Worm (Caenorhabditis elegans) whole organism, midembryonic: ENCODE data around the gene kup-1.

Experiments used
- T22C8.4 ChIP-seq: fragments of 200-800 bp; sonication (Bioruptor generic); IDR thresholded peaks from 2 replicates; pipeline ENCODE4 v1.3.6; 2022; ENCODE audit warnings: missing genetic modification characterization, missing compliant biosample characterization
- cog-1 ChIP-seq: sonication (generic microtip); optimal IDR thresholded peaks from 2 replicates; lab custom pipeline; 2016; ENCODE audit warnings: missing genetic modification characterization, missing compliant biosample characterization
- flt-1 ChIP-seq: fragments of 200-800 bp; sonication (Bioruptor generic); IDR thresholded peaks from 2 replicates; pipeline ENCODE4 v1.3.6; 2022; ENCODE audit warnings: missing genetic modification characterization, missing compliant biosample characterization
- klf-2 ChIP-seq: fragments of 200-800 bp; sonication (Bioruptor generic); conservative IDR thresholded peaks from 2 replicates; pipeline ENCODE4 v1.3.6; 2022; ENCODE audit warnings: missing genetic modification reagents, missing genetic modification characterization, missing compliant biosample characterization
- med-1 ChIP-seq: sonication (generic microtip); optimal IDR thresholded peaks from 2 replicates; lab custom pipeline; 2017; ENCODE audit warnings: missing genetic modification characterization, mild to moderate bottlenecking, missing compliant biosample characterization, antibody characterized with exemption, missing genetic modification reagents; ENCODE audit not compliant: insufficient read depth
- ref-1 ChIP-seq: fragments of 200-800 bp; sonication (Bioruptor generic); conservative IDR thresholded peaks from 2 replicates; pipeline ENCODE4 v1.3.6; 2022; ENCODE audit warnings: missing genetic modification reagents, missing genetic modification characterization, missing compliant biosample characterization
- tab-1 ChIP-seq: fragments of 200-800 bp; sonication (Bioruptor generic); IDR thresholded peaks from 2 replicates; pipeline ENCODE4 v1.3.6; 2022; ENCODE audit warnings: missing genetic modification characterization, missing compliant biosample characterization
- ztf-23 ChIP-seq: fragments of 200-800 bp; sonication (Bioruptor generic); IDR thresholded peaks from 2 replicates; pipeline ENCODE4 v1.3.6; 2022; ENCODE audit warnings: missing genetic modification reagents, missing genetic modification characterization, missing compliant biosample characterization
- ztf-29 ChIP-seq: fragments of 200-800 bp; sonication (Bioruptor generic); IDR thresholded peaks from 2 replicates; pipeline ENCODE4 v1.3.6; 2022; ENCODE audit warnings: missing genetic modification reagents, missing genetic modification characterization, missing compliant biosample characterization

kup-1 gene

DNA sequence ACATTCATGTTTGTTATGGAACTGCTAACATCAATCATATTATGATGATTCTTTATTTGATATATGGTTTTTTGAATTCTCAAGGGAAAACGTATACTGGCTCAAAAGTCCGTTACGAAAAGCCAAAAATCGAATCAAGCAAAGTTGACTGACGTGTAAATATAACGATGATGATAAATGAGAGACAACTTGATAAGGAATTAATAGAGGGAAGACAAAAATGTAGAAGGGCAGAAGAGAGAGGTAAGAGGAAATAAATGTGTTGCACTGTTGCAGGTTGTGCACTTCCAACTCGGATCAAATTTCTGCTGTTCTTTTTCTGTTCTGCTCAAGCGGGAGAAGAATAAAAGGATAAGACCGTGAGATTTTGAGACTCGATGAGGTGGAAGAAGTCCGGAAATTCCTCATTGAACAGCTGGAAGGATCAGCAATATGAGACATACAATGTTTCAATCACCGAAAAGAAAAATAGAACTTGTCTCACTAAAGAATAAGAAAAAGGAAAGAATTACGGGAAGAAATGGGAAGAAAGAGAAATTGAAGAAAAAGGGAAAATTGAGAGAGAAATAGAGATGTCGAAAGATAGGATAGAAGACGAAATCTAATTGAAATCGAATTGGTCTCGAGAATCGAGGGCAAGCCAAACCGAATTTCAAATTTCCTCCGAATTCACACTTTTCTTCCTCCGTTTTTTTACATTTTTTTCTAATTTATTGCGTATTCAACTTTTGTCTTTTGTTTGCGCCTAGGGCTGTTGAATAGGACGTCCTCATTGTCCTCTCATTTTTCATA lies 54.4 kb downstream of the kup-1 start:
- TF ChIP-seq ztf-29 (GFP tag; lab: Robert Waterston, UW), result no peak
- TF ChIP-seq tab-1 (GFP tag; lab: Robert Waterston, UW), result no peak
- no peak for TF ChIP-seq ztf-23 (GFP tag; lab: Robert Waterston, UW)
- no peak for TF ChIP-seq ref-1
- TF ChIP-seq cog-1 (tag; lab: Kevin White, UChicago), result no peak
- TF ChIP-seq med-1 (GFP tag; lab: Kevin White, UChicago), result no peak
- no peak for TF ChIP-seq T22C8.4 (GFP tag; lab: Robert Waterston, UW)
- TF ChIP-seq flt-1 (GFP tag; lab: Robert Waterston, UW), result no peak
- no peak for TF ChIP-seq klf-2 (GFP tag; lab: Robert Waterston, UW)

- TF ChIP-seq tab-1 (GFP tag; lab: Robert Waterston, UW) (no peak), ref-1 (no peak), ztf-29 (GFP tag; lab: Robert Waterston, UW) (no peak), med-1 (GFP tag; lab: Kevin White, UChicago) (no peak), klf-2 (GFP tag; lab: Robert Waterston, UW) (no peak), ztf-23 (GFP tag; lab: Robert Waterston, UW) (no peak), cog-1 (tag; lab: Kevin White, UChicago) (no peak), T22C8.4 (GFP tag; lab: Robert Waterston, UW) (no peak), flt-1 (GFP tag; lab: Robert Waterston, UW) (no peak)
These were observed 55.3 kb downstream of the kup-1 start, which contains the start of gene mans-2 for ce11 chrV:11985384-11985783. Gene mans-2, minus strand, starts transcription at chrV:11985484.

ce11 chrV:11982309-11982708 lies 58.4 kb downstream of the kup-1 start, which contains the start of gene rpt-1:
Gene rpt-1, minus strand, starts transcription at chrV:11982397.
- TF ChIP-seq flt-1 (GFP tag; lab: Robert Waterston, UW) (0 out of 2 replicates have a peak, but pooled peaks have one; percentile 26), ref-1 (no peak)
